Fruit fly (Drosophila melanogaster): ENCODE measurements around the gene CG13102.

CG13102 gene

DNA sequence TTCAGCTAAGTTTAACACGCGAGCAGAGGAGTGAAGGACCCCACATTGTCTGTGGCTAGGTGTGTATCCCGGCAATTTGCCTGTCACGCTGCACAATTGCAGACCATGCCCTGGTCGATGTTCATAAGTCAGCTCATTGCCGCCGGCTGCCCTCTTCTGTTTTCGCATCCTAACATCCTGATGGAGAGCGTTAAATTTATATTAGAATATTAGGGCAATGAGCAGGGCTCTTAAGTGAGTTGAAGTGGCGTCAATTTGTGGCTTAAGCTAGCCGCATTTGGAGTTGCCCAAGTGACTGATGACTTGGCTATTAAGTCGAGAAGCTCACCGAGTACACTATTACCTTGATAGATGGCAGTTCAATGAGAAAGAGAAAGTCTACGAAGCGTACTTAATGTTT is 14.2 kb downstream of the CG13102 start:
- no peak for TF ChIP-seq az2 (GFP tag; optimal IDR thresholded peaks at IDR 0.05)
- peak; percentile 91 for TF ChIP-seq Ets65A (GFP tag)

DNA sequence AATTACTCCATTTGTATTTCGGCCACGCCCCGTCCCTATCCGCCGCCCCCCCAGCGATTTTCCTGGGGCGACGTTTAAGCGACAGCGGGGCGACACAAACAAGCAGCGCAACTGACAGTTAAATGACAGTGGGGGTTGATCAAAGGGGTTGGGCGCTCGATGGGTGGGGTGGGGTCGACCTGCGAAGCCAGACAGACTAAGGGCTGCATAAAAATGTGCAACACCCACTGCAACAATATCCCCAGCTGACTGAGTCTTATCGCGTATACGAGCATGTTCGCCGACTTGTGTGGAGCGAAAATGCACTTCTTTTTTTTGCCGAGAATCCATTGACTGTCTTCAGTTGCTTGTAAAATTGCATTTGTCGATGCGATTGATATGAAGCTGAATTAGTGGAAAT is 19.7 kb downstream of the CG13102 start, which contains the start of gene CG9582:
Gene CG9582, minus strand, starts transcription at position 101 of the 400 bp plus-strand sequence.
- TF ChIP-seq Max (GFP tag; optimal IDR thresholded peaks at IDR 0.05) (no peak), esg (GFP tag; conservative IDR thresholded peaks at IDR 0.05) (0 out of 2 replicates have a peak, but pooled peaks have one; percentile 9)
